Fruit fly (Drosophila melanogaster) whole organism, embryonic: ENCODE data around the gene Sec13.

ENCODE experiments used
- CG1024 ChIP-seq: fragments of 200-800 bp; sonication (Bioruptor generic); IDR thresholded peaks from 2 replicates; pipeline ENCODE4 v1.3.6; 2022; ENCODE audit warnings: missing biosample characterization, missing genetic modification characterization
- CG10321 ChIP-seq: fragments of 200-800 bp; sonication (Bioruptor generic); IDR thresholded peaks from 2 replicates; pipeline ENCODE4 v1.3.6; 2022; ENCODE audit warnings: missing biosample characterization, missing genetic modification characterization
- CG10543 ChIP-seq: fragments of 200-800 bp; sonication (Bioruptor generic); optimal IDR thresholded peaks from 3 replicates; lab custom pipeline; 2017; ENCODE audit warnings: missing biosample characterization, mild to moderate bottlenecking, missing genetic modification characterization, moderate library complexity
- CG12219 ChIP-seq: fragments of 200-800 bp; sonication (Bioruptor generic); optimal IDR thresholded peaks from 3 replicates; lab custom pipeline; 2018; ENCODE audit warnings: missing biosample characterization, mild to moderate bottlenecking, missing genetic modification characterization
- CG12744 ChIP-seq: fragments of 200-800 bp; sonication (Bioruptor generic); optimal IDR thresholded peaks from 2 replicates; lab custom pipeline; 2016; ENCODE audit warnings: missing biosample characterization, missing genetic modification characterization
- CG13624 ChIP-seq: fragments of 200-800 bp; sonication (Bioruptor generic); optimal IDR thresholded peaks from 2 replicates; lab custom pipeline; 2016; ENCODE audit warnings: missing biosample characterization, missing genetic modification characterization
- CG17568 ChIP-seq: fragments of 200-800 bp; sonication (Bioruptor generic); optimal IDR thresholded peaks from 2 replicates; lab custom pipeline; 2018; ENCODE audit warnings: missing biosample characterization, mild to moderate bottlenecking, missing genetic modification characterization, moderate library complexity
- CG2120 ChIP-seq: fragments of 200-800 bp; sonication (Bioruptor generic); optimal IDR thresholded peaks from 3 replicates; lab custom pipeline; 2016; ENCODE audit warnings: missing biosample characterization, missing genetic modification characterization
- CG2199 ChIP-seq: fragments of 200-800 bp; sonication (Bioruptor generic); IDR thresholded peaks from 3 replicates; pipeline ENCODE4 v1.3.6; 2022; ENCODE audit warnings: missing biosample characterization, missing genetic modification characterization
- CG31388 ChIP-seq: fragments of 200-800 bp; sonication (Bioruptor generic); optimal IDR thresholded peaks from 2 replicates; lab custom pipeline; 2016; ENCODE audit warnings: missing biosample characterization, missing genetic modification characterization
- CG3281 ChIP-seq: fragments of 200-800 bp; sonication (Bioruptor generic); optimal IDR thresholded peaks from 3 replicates; lab custom pipeline; 2017; ENCODE audit warnings: missing biosample characterization, mild to moderate bottlenecking, missing genetic modification characterization
- CG3407 ChIP-seq: fragments of 200-800 bp; sonication (Bioruptor generic); optimal IDR thresholded peaks from 2 replicates; lab custom pipeline; 2018; ENCODE audit warnings: missing biosample characterization, mild to moderate bottlenecking, missing genetic modification characterization
- CG4424 ChIP-seq: fragments of 200-800 bp; sonication (Bioruptor generic); optimal IDR thresholded peaks from 3 replicates; lab custom pipeline; 2016; ENCODE audit warnings: missing biosample characterization, missing genetic modification characterization
- CG7928 ChIP-seq: fragments of 200-800 bp; sonication (Bioruptor generic); optimal IDR thresholded peaks from 2 replicates; lab custom pipeline; 2017; ENCODE audit warnings: missing biosample characterization, mild to moderate bottlenecking, missing genetic modification characterization
- CG8281 ChIP-seq: fragments of 200-800 bp; sonication (Bioruptor generic); optimal IDR thresholded peaks from 2 replicates; lab custom pipeline; 2018; ENCODE audit warnings: missing biosample characterization, mild to moderate bottlenecking, missing genetic modification characterization, moderate library complexity
- CG8290 ChIP-seq, 3 experiments: fragments of 200-800 bp; sonication (Bioruptor generic); optimal IDR thresholded peaks; 2 replicates each; lab custom pipeline; 2016 to 2019; ENCODE audit warnings: missing biosample characterization in 3 of 3, missing genetic modification characterization in 3 of 3, mild to moderate bottlenecking in 2 of 3, moderate library complexity in 1 of 3
- CHES-1-like ChIP-seq: fragments of 200-800 bp; sonication (Bioruptor generic); optimal IDR thresholded peaks from 2 replicates; lab custom pipeline; 2016; ENCODE audit warnings: missing biosample characterization, missing genetic modification characterization
- D19B ChIP-seq: fragments of 200-800 bp; sonication (Bioruptor generic); optimal IDR thresholded peaks from 2 replicates; lab custom pipeline; 2017; ENCODE audit warnings: missing biosample characterization, mild to moderate bottlenecking, missing genetic modification characterization
- Dip3 ChIP-seq: fragments of 200-800 bp; sonication (Bioruptor generic); optimal IDR thresholded peaks from 3 replicates; lab custom pipeline; 2016; ENCODE audit warnings: missing biosample characterization, missing genetic modification characterization
- E2f1 ChIP-seq: fragments of 200-800 bp; sonication (Bioruptor generic); IDR thresholded peaks from 2 replicates; pipeline ENCODE4 v1.3.6; 2022; ENCODE audit warnings: missing biosample characterization, missing genetic modification characterization
- HLH54F ChIP-seq: fragments of 200-800 bp; sonication (Bioruptor generic); optimal IDR thresholded peaks from 3 replicates; lab custom pipeline; 2016; ENCODE audit warnings: missing biosample characterization, missing genetic modification characterization
- Hand ChIP-seq: fragments of 200-800 bp; sonication (Bioruptor generic); optimal IDR thresholded peaks from 2 replicates; lab custom pipeline; 2017; ENCODE audit warnings: mild to moderate bottlenecking, missing biosample characterization, missing genetic modification reagents, missing genetic modification characterization
- Hr78 ChIP-seq, 2 experiments: fragments of 200-800 bp in 1 of 2; fragments of >200 bp in 1 of 2; sonication (Bioruptor generic) in 1 of 2; optimal IDR thresholded peaks; 2 replicates each; lab custom pipeline; 2017 to 2019; ENCODE audit warnings: missing biosample characterization in 2 of 2, missing genetic modification characterization in 2 of 2, mild to moderate bottlenecking in 1 of 2, moderate library complexity in 1 of 2
- Jarid2 ChIP-seq: fragments of 200-800 bp; sonication (Bioruptor generic); optimal IDR thresholded peaks from 3 replicates; lab custom pipeline; 2017; ENCODE audit warnings: mild to moderate bottlenecking, missing biosample characterization, missing genetic modification reagents, missing genetic modification characterization
- Med ChIP-seq: fragments of 200-800 bp; sonication (Bioruptor generic); peaks from one replicate; lab custom pipeline; 2016; ENCODE audit warnings: missing biosample characterization, missing genetic modification characterization, mild to moderate bottlenecking, inconsistent platforms, moderate library complexity
- Rx ChIP-seq: fragments of 200-800 bp; sonication (Bioruptor generic); IDR thresholded peaks from 2 replicates; pipeline ENCODE4 v1.3.6; 2022; ENCODE audit warnings: missing biosample characterization, missing genetic modification characterization
- Xbp1 ChIP-seq: fragments of 200-800 bp; sonication (Bioruptor generic); optimal IDR thresholded peaks from 3 replicates; lab custom pipeline; 2016; ENCODE audit warnings: missing biosample characterization, mild to moderate bottlenecking, missing genetic modification characterization
- cg ChIP-seq: fragments of 200-800 bp; sonication (Bioruptor generic); optimal IDR thresholded peaks from 3 replicates; lab custom pipeline; 2019; ENCODE audit warnings: missing biosample characterization, mild to moderate bottlenecking, missing genetic modification characterization, moderate library complexity
- chinmo ChIP-seq: fragments of 200-800 bp; sonication (Bioruptor generic); IDR thresholded peaks from 4 replicates; pipeline ENCODE4 v1.3.6; 2022; ENCODE audit warnings: missing biosample characterization, missing genetic modification characterization; ENCODE audit not compliant: partially characterized antibody
- ci ChIP-seq: fragments of 200-800 bp; sonication (Bioruptor generic); IDR thresholded peaks from 3 replicates; pipeline ENCODE4 v1.3.6; 2022; ENCODE audit warnings: missing biosample characterization, missing genetic modification characterization
- dm ChIP-seq: fragments of 200-800 bp; sonication (Bioruptor generic); optimal IDR thresholded peaks from 3 replicates; lab custom pipeline; 2016; ENCODE audit warnings: missing biosample characterization, missing genetic modification characterization
- lbe ChIP-seq: fragments of 200-800 bp; sonication (Bioruptor generic); optimal IDR thresholded peaks from 2 replicates; lab custom pipeline; 2016; ENCODE audit warnings: missing biosample characterization, mild to moderate bottlenecking, missing genetic modification characterization
- mirr ChIP-seq: fragments of 200-800 bp; sonication (Bioruptor generic); optimal IDR thresholded peaks from 3 replicates; lab custom pipeline; 2018; ENCODE audit warnings: missing biosample characterization, mild to moderate bottlenecking, missing genetic modification characterization
- row ChIP-seq: fragments of 200-800 bp; sonication (Bioruptor generic); IDR thresholded peaks from 3 replicates; pipeline ENCODE4 v1.3.6; 2022; ENCODE audit warnings: missing biosample characterization, missing genetic modification characterization
- sd ChIP-seq: fragments of 200-800 bp; sonication (Bioruptor generic); optimal IDR thresholded peaks from 3 replicates; lab custom pipeline; 2018; ENCODE audit warnings: missing biosample characterization, mild to moderate bottlenecking, missing genetic modification characterization, moderate library complexity
- sens ChIP-seq: fragments of 200-800 bp; sonication (Bioruptor generic); peaks from one replicate; lab custom pipeline; 2016; ENCODE audit warnings: missing biosample characterization, missing genetic modification characterization
- sr ChIP-seq: fragments of 200-800 bp; sonication (Bioruptor generic); IDR thresholded peaks from 3 replicates; pipeline ENCODE4 v1.3.6; 2022; ENCODE audit warnings: missing biosample characterization, missing genetic modification characterization
- tup ChIP-seq: fragments of 200-800 bp; sonication (Bioruptor generic); optimal IDR thresholded peaks from 2 replicates; lab custom pipeline; 2016; ENCODE audit warnings: missing biosample characterization, mild to moderate bottlenecking, missing genetic modification characterization, moderate library complexity

The Sec13 gene

DNA sequence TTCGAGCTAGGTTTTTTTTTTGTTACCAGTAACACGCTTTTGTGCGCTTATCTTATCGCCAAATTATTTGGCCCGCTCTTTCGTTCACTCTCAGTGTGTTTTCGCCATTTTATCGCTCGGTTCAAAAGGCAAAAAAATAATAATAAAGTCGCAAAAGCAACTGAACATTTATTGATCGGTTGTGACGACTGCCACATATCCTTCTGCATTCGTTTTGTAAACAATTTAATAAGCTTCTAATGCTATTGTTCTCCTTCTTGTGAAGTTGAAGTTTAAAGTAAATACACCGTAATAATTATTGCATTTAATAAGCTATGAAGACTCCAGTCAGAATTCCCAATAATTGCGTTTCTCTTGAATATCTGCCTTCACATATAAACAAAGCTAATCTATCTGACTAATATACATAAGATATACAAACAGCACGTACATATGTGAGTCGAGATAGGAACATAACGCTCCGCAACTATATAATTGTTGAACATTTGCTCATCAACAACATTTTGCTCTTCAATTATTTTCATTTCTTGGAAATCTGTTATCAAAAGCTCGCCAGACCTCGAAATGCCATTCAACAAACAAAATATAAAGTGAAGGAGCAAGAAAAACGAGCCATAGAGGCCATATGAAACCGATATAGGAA lies 18.8 kb upstream of the Sec13 start (continued):
- no peak for TF ChIP-seq Xbp1 (GFP tag; lab: Kevin White, UChicago)
- TF ChIP-seq lbe (GFP tag; lab: Kevin White, UChicago) = peak; percentile 23
- TF ChIP-seq dm (GFP tag; lab: Kevin White, UChicago) = no peak
- peak; percentile 49 for TF ChIP-seq Dip3 (GFP tag; lab: Kevin White, UChicago)
- no peak for TF ChIP-seq CG3407
- TF ChIP-seq CG13624 (GFP tag; lab: Kevin White, UChicago) = peak; percentile 50
- peak; percentile 41 for TF ChIP-seq sens (GFP tag; lab: Kevin White, UChicago)
- no peak for TF ChIP-seq CG12744
- no peak for TF ChIP-seq CHES-1-like
- TF ChIP-seq row (GFP tag; lab: Robert Waterston, UW) = peak; percentile 44; the same call in 2 of the 3 replicates
- TF ChIP-seq HLH54F (GFP tag; lab: Kevin White, UChicago) = peak; percentile 25
- TF ChIP-seq CG31388 (GFP tag; lab: Kevin White, UChicago) = no peak
- no peak for TF ChIP-seq E2f1 (GFP tag; lab: Robert Waterston, UW)
- TF ChIP-seq D19B (GFP tag; lab: Kevin White, UChicago) = peak; percentile 14
- TF ChIP-seq CG3281 = peak; percentile 13
- TF ChIP-seq CG2120 (GFP tag; lab: Kevin White, UChicago) = peak; percentile 71
- TF ChIP-seq Med (GFP tag; lab: Kevin White, UChicago) = peak; percentile 73

dm6 chr3R:23338290-23338689 lies 17.8 kb upstream of the Sec13 start:
- TF ChIP-seq Hr78 (GFP tag; optimal IDR thresholded peaks at IDR 0.05; lab: Kevin White, UChicago) = peak in 1 of 2 experiments; percentile 33
- TF ChIP-seq cg = peak; percentile 53
- TF ChIP-seq sd (tag; lab: Kevin White, UChicago) = peak; percentile 41
- TF ChIP-seq CG8290 (GFP tag; optimal IDR thresholded peaks at IDR 0.05; lab: Kevin White, UChicago) = no peak
- TF ChIP-seq CG8290 (tag; optimal IDR thresholded peaks at IDR 0.05; lab: Kevin White, UChicago) = peak in 1 of 2 experiments; percentile 20
- 0 out of 4 replicates have a peak, but pooled peaks have one; percentile 5 for TF ChIP-seq chinmo (GFP tag; lab: Robert Waterston, UW)
- peak; percentile 26 for TF ChIP-seq sens (GFP tag; lab: Kevin White, UChicago)
- TF ChIP-seq Rx (GFP tag; lab: Robert Waterston, UW) = no peak
- peak; percentile 5 for TF ChIP-seq mirr (GFP tag; lab: Kevin White, UChicago)
- TF ChIP-seq tup (GFP tag; lab: Kevin White, UChicago) = no peak
- TF ChIP-seq Hand (GFP tag; lab: Kevin White, UChicago) = no peak
- TF ChIP-seq CG17568 (GFP tag; lab: Kevin White, UChicago) = no peak
- 0 out of 2 replicates have a peak, but pooled peaks have one; percentile 14 for TF ChIP-seq CG10321 (GFP tag; lab: Robert Waterston, UW)
- peak; percentile 15 for TF ChIP-seq Jarid2 (GFP tag; lab: Kevin White, UChicago)
- no peak for TF ChIP-seq CG7928 (GFP tag; lab: Kevin White, UChicago)
- TF ChIP-seq CG10543 (GFP tag; lab: Kevin White, UChicago) = peak; percentile 21
- TF ChIP-seq ci = peak; percentile 55; the same call in 1 of the 3 replicates
- TF ChIP-seq Med (GFP tag; lab: Kevin White, UChicago) = peak; percentile 37
- no peak for TF ChIP-seq CG12219 (GFP tag; lab: Kevin White, UChicago)
- TF ChIP-seq CG4424 (GFP tag; lab: Kevin White, UChicago) = no peak
- peak; percentile 81; the same call in 1 of the 3 replicates for TF ChIP-seq CG2199 (GFP tag; lab: Robert Waterston, UW)
- 0 out of 2 replicates have a peak, but pooled peaks have one; percentile 20 for TF ChIP-seq CG1024 (GFP tag; lab: Robert Waterston, UW)
- TF ChIP-seq CG8281 = peak; percentile 11
- TF ChIP-seq sr (GFP tag; lab: Robert Waterston, UW) = 0 out of 3 replicates have a peak, but pooled peaks have one; percentile 6
- TF ChIP-seq, all 482 proteins: peak for 16
